Fruit fly (Drosophila melanogaster): ENCODE data around the gene GatC.

Gene GatC

dm6 chr2L:13827557-13827956 lies 5.3 kb downstream of the GatC start, which contains the start of gene PolG1 (continued):
- TF ChIP-seq PHDP (tag; optimal IDR thresholded peaks at IDR 0.05) (no peak), danr (GFP tag; IDR thresholded peaks at IDR 0.05) (no peak), CG4617 (GFP tag; optimal IDR thresholded peaks at IDR 0.05; ENCODE audit: borderline replicate concordance) (peak; percentile 22), CHES-1-like (GFP tag; optimal IDR thresholded peaks at IDR 0.05) (no peak), hb (GFP tag; IDR thresholded peaks at IDR 0.05; ENCODE audit: partially characterized antibody) (no peak), E2f2 (GFP tag; IDR thresholded peaks at IDR 0.05) (peak; percentile 31), hth (optimal IDR thresholded peaks at IDR 0.05) (no peak), MBD-R2 (GFP tag; IDR thresholded peaks at IDR 0.05) (peak; percentile 58), ken (GFP tag; IDR thresholded peaks at IDR 0.05) (no peak), slbo (GFP tag; IDR thresholded peaks at IDR 0.05) (no peak)

dm6 chr2L:13820948-13821347 lies 12.0 kb downstream of the GatC start, which contains the start of gene b:
Gene b, plus strand, starts transcription at chr2L:13821248.
- no peak for TF ChIP-seq Poxn (GFP tag; IDR thresholded peaks at IDR 0.05)
- no peak for TF ChIP-seq ab (GFP tag; optimal IDR thresholded peaks at IDR 0.05)
- no peak for TF ChIP-seq kah (GFP tag; optimal IDR thresholded peaks at IDR 0.05)
- TF ChIP-seq Awh (GFP tag; IDR thresholded peaks at IDR 0.05), result no peak
- no peak for TF ChIP-seq D19A (tag; optimal IDR thresholded peaks at IDR 0.05)
- TF ChIP-seq CG13894 (tag; optimal IDR thresholded peaks at IDR 0.05), result no peak
- TF ChIP-seq CG9609 (GFP tag; optimal IDR thresholded peaks at IDR 0.05), result no peak
- TF ChIP-seq CG16863 (GFP tag; optimal IDR thresholded peaks at IDR 0.05), result no peak
- no peak for TF ChIP-seq CG2116 (GFP tag; optimal IDR thresholded peaks at IDR 0.05)
- no peak for TF ChIP-seq sens-2 (GFP tag; IDR thresholded peaks at IDR 0.05)

DNA sequence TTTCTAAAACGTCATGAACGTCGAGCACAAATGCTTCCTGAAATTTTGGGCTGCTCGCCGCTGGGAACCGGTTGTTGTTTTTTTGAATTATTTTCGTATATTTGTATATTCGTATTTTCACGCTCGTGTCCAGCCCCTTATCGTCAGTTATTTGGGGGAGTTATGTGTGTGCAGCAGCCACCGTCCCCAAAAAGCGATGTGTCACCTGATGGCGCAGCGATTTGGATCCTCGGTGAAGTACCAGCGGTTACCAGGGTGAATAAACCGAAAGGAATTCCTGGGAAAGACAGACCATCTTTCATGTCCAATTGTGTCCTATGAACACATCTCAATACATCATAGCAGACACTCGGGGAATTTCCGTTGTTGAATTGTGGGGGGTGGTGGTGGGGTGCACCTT lies 12.7 kb downstream of the GatC start:
- no peak for TF ChIP-seq sqz (GFP tag; optimal IDR thresholded peaks at IDR 0.05)
- TF ChIP-seq CG18011 (GFP tag; optimal IDR thresholded peaks at IDR 0.05), result no peak
- TF ChIP-seq crol (GFP tag; IDR thresholded peaks at IDR 0.05), result 0 out of 2 replicates have a peak, but pooled peaks have one; percentile 20
- TF ChIP-seq stwl (tag; optimal IDR thresholded peaks at IDR 0.05), result no peak

- no peak for TF ChIP-seq ap (GFP tag; IDR thresholded peaks at IDR 0.05)
- TF ChIP-seq gem (tag; optimal IDR thresholded peaks at IDR 0.05), result no peak
- no peak for TF ChIP-seq CTCF (GFP tag; optimal IDR thresholded peaks at IDR 0.05)
- no peak for TF ChIP-seq kni (GFP tag; optimal IDR thresholded peaks at IDR 0.05)
- no peak for TF ChIP-seq CG3281 (GFP tag; optimal IDR thresholded peaks at IDR 0.05)
- TF ChIP-seq ham (GFP tag; IDR thresholded peaks at IDR 0.05), result no peak
- peak; percentile 73 for TF ChIP-seq trem (tag; optimal IDR thresholded peaks at IDR 0.05)
- TF ChIP-seq CG3407 (GFP tag; optimal IDR thresholded peaks at IDR 0.05), result no peak
- TF ChIP-seq bbx (GFP tag; IDR thresholded peaks at IDR 0.05; ENCODE audit: partially characterized antibody), result no peak
- TF ChIP-seq CG18764 (GFP tag; optimal IDR thresholded peaks at IDR 0.05), result no peak
- TF ChIP-seq so (GFP tag; IDR thresholded peaks at IDR 0.05), result no peak
- TF ChIP-seq Dek (tag; optimal IDR thresholded peaks at IDR 0.05), result no peak
- TF ChIP-seq Stat92E (GFP tag; optimal IDR thresholded peaks at IDR 0.05), result no peak
- TF ChIP-seq CG11093 (GFP tag; IDR thresholded peaks at IDR 0.05), result no peak
- TF ChIP-seq repo (GFP tag; optimal IDR thresholded peaks at IDR 0.05), result no peak
- peak; percentile 32 for TF ChIP-seq Sry-δ (GFP tag; optimal IDR thresholded peaks at IDR 0.05)
- no peak for TF ChIP-seq CrebB (tag; optimal IDR thresholded peaks at IDR 0.05)
- TF ChIP-seq CG7556 (GFP tag; optimal IDR thresholded peaks at IDR 0.05), result no peak
- TF ChIP-seq CG11696 (GFP tag; IDR thresholded peaks at IDR 0.05), result no peak
- no peak for TF ChIP-seq CG13123 (GFP tag; optimal IDR thresholded peaks at IDR 0.05)
- peak; percentile 76; the same call in 2 of the 3 replicates for TF ChIP-seq CG11560 (tag; IDR thresholded peaks at IDR 0.05)
- peak; percentile 9 for TF ChIP-seq CG17186 (GFP tag; optimal IDR thresholded peaks at IDR 0.05)
- TF ChIP-seq Elba2 (GFP tag; optimal IDR thresholded peaks at IDR 0.05), result peak; percentile 33
- TF ChIP-seq gcm2 (GFP tag; optimal IDR thresholded peaks at IDR 0.05), result no peak
- no peak; the same call in 1 of the 2 replicates for TF ChIP-seq Bgb (GFP tag; IDR thresholded peaks at IDR 0.05; ENCODE audit: partially characterized antibody)
These were observed 19.2 kb downstream of the GatC start, which contains the start of gene Sos for dm6 chr2L:13813604-13814178. Gene Sos, plus strand, starts transcription at chr2L:13813816.
